Worm (Caenorhabditis elegans): ENCODE results near the gene F58D12.1.

F58D12.1 gene

ce11 chrV:14027384-14027783 lies 22.0 kb upstream of the F58D12.1 start, which contains the start of gene T08G5.3:
Gene T08G5.3, minus strand, starts transcription at chrV:14027484.
- no peak for TF ChIP-seq ama-1 (optimal IDR thresholded peaks at IDR 0.05)
- TF ChIP-seq lin-11 (tag; optimal IDR thresholded peaks at IDR 0.05) = no peak
- no peak for TF ChIP-seq nhr-23 (tag; optimal IDR thresholded peaks at IDR 0.05)
- TF ChIP-seq fos-1 (tag; optimal IDR thresholded peaks at IDR 0.05) = no peak
- no peak for TF ChIP-seq nhr-129 (tag; optimal IDR thresholded peaks at IDR 0.05)
- no peak for TF ChIP-seq unc-55 (GFP tag; optimal IDR thresholded peaks at IDR 0.05)
- no peak for TF ChIP-seq skn-1 (tag; optimal IDR thresholded peaks at IDR 0.05)

ce11 chrV:14028256-14028743 lies 21.1 kb upstream of the F58D12.1 start:
- TF ChIP-seq nhr-129 (tag; optimal IDR thresholded peaks at IDR 0.05) (no peak), ztf-11 (tag; optimal IDR thresholded peaks at IDR 0.05) (no peak), dmd-4 (tag; optimal IDR thresholded peaks at IDR 0.05) (no peak), sem-4 (tag; optimal IDR thresholded peaks at IDR 0.05) (no peak), ama-1 (optimal IDR thresholded peaks at IDR 0.05) (peak; percentile 89), sma-3 (GFP tag; optimal IDR thresholded peaks at IDR 0.05) (peak; percentile 72), nhr-12 (tag; optimal IDR thresholded peaks at IDR 0.05) (no peak), lsy-2 (tag; optimal IDR thresholded peaks at IDR 0.05) (peak in 1 of 2 experiments; percentile 42), blmp-1 (tag; optimal IDR thresholded peaks at IDR 0.05; ENCODE audit: insufficient read depth) (no peak), nhr-77 (tag; optimal IDR thresholded peaks at IDR 0.05) (no peak), lin-11 (tag; optimal IDR thresholded peaks at IDR 0.05) (no peak), nhr-25 (tag; optimal IDR thresholded peaks at IDR 0.05) (no peak), skn-1 (tag; optimal IDR thresholded peaks at IDR 0.05) (no peak), snpc-4 (tag; optimal IDR thresholded peaks at IDR 0.05) (peak; percentile 95), lin-13 (GFP tag; optimal IDR thresholded peaks at IDR 0.05) (peak; percentile 29), nhr-21 (tag; optimal IDR thresholded peaks at IDR 0.05) (peak; percentile 59), crh-2 (tag; optimal IDR thresholded peaks at IDR 0.05) (peak; percentile 61), alr-1 (tag; optimal IDR thresholded peaks at IDR 0.05) (no peak), elt-3 (tag; optimal IDR thresholded peaks at IDR 0.05) (no peak), lin-39 (tag; optimal IDR thresholded peaks at IDR 0.05) (no peak), sma-9 (GFP tag; optimal IDR thresholded peaks at IDR 0.05) (peak; percentile 40), sma-9 (tag; optimal IDR thresholded peaks at IDR 0.05) (no peak), ztf-1 (GFP tag; conservative IDR thresholded peaks at IDR 0.05) (no peak), R02D3.7 (tag; optimal IDR thresholded peaks at IDR 0.05) (no peak), Y55F3AM.14 (GFP tag; optimal IDR thresholded peaks at IDR 0.05) (peak; percentile 47), mdl-1 (tag; optimal IDR thresholded peaks at IDR 0.05) (no peak), mbf-1 (tag; optimal IDR thresholded peaks at IDR 0.05) (no peak), nhr-23 (tag; optimal IDR thresholded peaks at IDR 0.05) (no peak), gmeb-1 (tag; optimal IDR thresholded peaks at IDR 0.05) (peak; percentile 52), F13H6.1 (tag; optimal IDR thresholded peaks at IDR 0.05) (peak; percentile 18), fos-1 (tag; optimal IDR thresholded peaks at IDR 0.05) (peak; percentile 4), nhr-6 (tag; optimal IDR thresholded peaks at IDR 0.05) (no peak), nhr-11 (tag; optimal IDR thresholded peaks at IDR 0.05) (no peak), elt-1 (tag; optimal IDR thresholded peaks at IDR 0.05) (no peak)

ce11 chrV:14033649-14034048 lies 15.7 kb upstream of the F58D12.1 start, which contains the start of gene ins-10:
Gene ins-10, plus strand, starts transcription at chrV:14033949.
- TF ChIP-seq nhr-25 (tag; optimal IDR thresholded peaks at IDR 0.05) (no peak), unc-62 (GFP tag; optimal IDR thresholded peaks at IDR 0.05) (no peak), sem-4 (tag; optimal IDR thresholded peaks at IDR 0.05) (no peak), lsy-2 (tag; optimal IDR thresholded peaks at IDR 0.05) (no peak), fos-1 (tag; optimal IDR thresholded peaks at IDR 0.05) (no peak), ceh-82 (tag; optimal IDR thresholded peaks at IDR 0.05) (no peak), F13H6.1 (tag; optimal IDR thresholded peaks at IDR 0.05) (no peak), ceh-16 (tag; optimal IDR thresholded peaks at IDR 0.05) (no peak), R02D3.7 (tag; optimal IDR thresholded peaks at IDR 0.05) (no peak), ztf-4 (tag; optimal IDR thresholded peaks at IDR 0.05) (no peak), nhr-11 (tag; optimal IDR thresholded peaks at IDR 0.05) (no peak), elt-3 (tag; optimal IDR thresholded peaks at IDR 0.05) (no peak), lin-39 (tag; optimal IDR thresholded peaks at IDR 0.05) (no peak), elt-1 (tag; optimal IDR thresholded peaks at IDR 0.05) (no peak), Y55F3AM.14 (GFP tag; optimal IDR thresholded peaks at IDR 0.05) (no peak), nhr-77 (tag; optimal IDR thresholded peaks at IDR 0.05) (no peak), nhr-6 (tag; optimal IDR thresholded peaks at IDR 0.05) (no peak), skn-1 (tag; optimal IDR thresholded peaks at IDR 0.05) (no peak)
